Fruit fly (Drosophila melanogaster) whole organism, wandering third instar larva: ENCODE results near the gene RpS5b.

ENCODE experiments used
- Hr83 ChIP-seq: fragments of 200-300 bp; sonication (Bioruptor generic); optimal IDR thresholded peaks from 2 replicates; lab custom pipeline; 2016; ENCODE audit warnings: missing biosample characterization, mild to moderate bottlenecking, missing genetic modification characterization, moderate library complexity; ENCODE audit not compliant: poor library complexity, severe bottlenecking
- h ChIP-seq: fragments of 200-800 bp; sonication (Bioruptor generic); optimal IDR thresholded peaks from 3 replicates; lab custom pipeline; 2016; ENCODE audit warnings: missing biosample characterization, mild to moderate bottlenecking, missing genetic modification characterization

dm6 chr3R:14886011-14886534 is 15.3 kb downstream of the RpS5b start, which contains the start of the genes Rrp6, CG33331 and CG33332:
- TF ChIP-seq h (GFP tag; lab: Kevin White, UChicago) (peak; percentile 77), Hr83 (GFP tag; lab: Kevin White, UChicago) (peak; percentile 86)
